Worm (Caenorhabditis elegans) whole organism, L2 larva: ENCODE data around the gene gst-41.
A peak's percentile ranks its signal among the peaks of the same experiment; 100 is the strongest.

ENCODE experiments used
- C34F6.9 ChIP-seq: fragments of 150-350 bp; optimal IDR thresholded peaks from 2 replicates; lab custom pipeline; 2014; ENCODE audit warnings: missing biosample characterization, missing genetic modification characterization
- F13H6.1 ChIP-seq: sonication (generic microtip); optimal IDR thresholded peaks from 2 replicates; lab custom pipeline; 2016; ENCODE audit warnings: missing genetic modification characterization, missing compliant biosample characterization
- R02D3.7 ChIP-seq: fragments of 150-350 bp; optimal IDR thresholded peaks from 2 replicates; lab custom pipeline; 2014; ENCODE audit warnings: missing biosample characterization, missing genetic modification characterization
- Y55F3AM.14 ChIP-seq: fragments of 200-800 bp; sonication (Bioruptor generic); optimal IDR thresholded peaks from 2 replicates; lab custom pipeline; 2018; ENCODE audit warnings: mild to moderate bottlenecking, missing genetic modification characterization, missing compliant biosample characterization
- ZK546.5 ChIP-seq: sonication (generic microtip); optimal IDR thresholded peaks from 2 replicates; lab custom pipeline; 2017; ENCODE audit warnings: missing biosample characterization, missing genetic modification characterization
- ama-1 ChIP-seq: fragments of 150-350 bp; optimal IDR thresholded peaks from 2 replicates; lab custom pipeline; 2018; ENCODE audit warnings: inconsistent platforms
- blmp-1 ChIP-seq: sonication (generic microtip); optimal IDR thresholded peaks from 2 replicates; lab custom pipeline; 2017; ENCODE audit warnings: missing genetic modification characterization, mild to moderate bottlenecking, missing compliant biosample characterization, antibody characterized with exemption, moderate library complexity; ENCODE audit not compliant: insufficient read depth
- ceh-82 ChIP-seq: fragments of 150-350 bp; optimal IDR thresholded peaks from 2 replicates; lab custom pipeline; 2014; ENCODE audit warnings: missing biosample characterization, missing genetic modification characterization
- crh-2 ChIP-seq: sonication (generic microtip); optimal IDR thresholded peaks from 2 replicates; lab custom pipeline; 2017; ENCODE audit warnings: missing biosample characterization, missing genetic modification characterization
- fos-1 ChIP-seq: fragments of 150-350 bp; optimal IDR thresholded peaks from 2 replicates; lab custom pipeline; 2014; ENCODE audit warnings: missing biosample characterization, missing genetic modification characterization
- gmeb-1 ChIP-seq: fragments of 150-350 bp; optimal IDR thresholded peaks from 2 replicates; lab custom pipeline; 2014; ENCODE audit warnings: missing biosample characterization, missing genetic modification characterization
- lin-11 ChIP-seq: fragments of 150-350 bp; sonication (generic microtip); optimal IDR thresholded peaks from 2 replicates; lab custom pipeline; 2014; ENCODE audit warnings: missing biosample characterization, missing genetic modification characterization, inconsistent platforms, mixed read lengths
- lin-13 ChIP-seq: fragments of 150-350 bp; optimal IDR thresholded peaks from 2 replicates; lab custom pipeline; 2014; ENCODE audit warnings: missing biosample characterization, missing genetic modification reagents, missing genetic modification characterization
- lin-39 ChIP-seq: fragments of 150-350 bp; optimal IDR thresholded peaks from 2 replicates; lab custom pipeline; 2014; ENCODE audit warnings: missing biosample characterization, missing genetic modification reagents, missing genetic modification characterization
- lsy-2 ChIP-seq, 2 experiments: fragments of 150-350 bp in 1 of 2; sonication (generic microtip) in 1 of 2; optimal IDR thresholded peaks; 2 replicates each; lab custom pipeline; 2014 to 2017; ENCODE audit warnings: missing biosample characterization in 2 of 2, missing genetic modification characterization in 2 of 2
- mab-5 ChIP-seq: fragments of 150-350 bp; optimal IDR thresholded peaks from 2 replicates; lab custom pipeline; 2014; ENCODE audit warnings: missing biosample characterization, missing genetic modification characterization
- mbf-1 ChIP-seq: sonication (generic microtip); optimal IDR thresholded peaks from 2 replicates; lab custom pipeline; 2017; ENCODE audit warnings: missing biosample characterization, missing genetic modification characterization
- mdl-1 ChIP-seq, 2 experiments: fragments of 150-350 bp in 1 of 2; sonication (generic microtip) in 1 of 2; optimal IDR thresholded peaks; 2 replicates each; lab custom pipeline; 2017; ENCODE audit warnings: missing biosample characterization in 2 of 2, missing genetic modification characterization in 2 of 2
- nhr-10 ChIP-seq: sonication (generic microtip); optimal IDR thresholded peaks from 2 replicates; lab custom pipeline; 2017; ENCODE audit warnings: missing biosample characterization, missing genetic modification characterization
- nhr-11 ChIP-seq: fragments of 150-350 bp; optimal IDR thresholded peaks from 2 replicates; lab custom pipeline; 2014; ENCODE audit warnings: missing biosample characterization, missing genetic modification characterization
- nhr-129 ChIP-seq: fragments of 150-350 bp; optimal IDR thresholded peaks from 2 replicates; lab custom pipeline; 2014; ENCODE audit warnings: missing biosample characterization, missing genetic modification characterization
- nhr-21 ChIP-seq: fragments of 150-350 bp; optimal IDR thresholded peaks from 2 replicates; lab custom pipeline; 2014; ENCODE audit warnings: missing biosample characterization, missing genetic modification characterization
- nhr-237 ChIP-seq: fragments of 150-350 bp; optimal IDR thresholded peaks from 2 replicates; lab custom pipeline; 2014; ENCODE audit warnings: missing biosample characterization, missing genetic modification characterization
- nhr-25 ChIP-seq: fragments of 150-350 bp; sonication (generic microtip); optimal IDR thresholded peaks from 3 replicates; lab custom pipeline; 2014; ENCODE audit warnings: missing biosample characterization, missing genetic modification characterization
- sem-4 ChIP-seq: fragments of 150-350 bp; optimal IDR thresholded peaks from 2 replicates; lab custom pipeline; 2014; ENCODE audit warnings: missing biosample characterization, missing genetic modification reagents, missing genetic modification characterization
- skn-1 ChIP-seq: sonication (generic microtip); optimal IDR thresholded peaks from 2 replicates; lab custom pipeline; 2017; ENCODE audit warnings: missing biosample characterization, missing genetic modification characterization
- sma-3 ChIP-seq: sonication (generic microtip); optimal IDR thresholded peaks from 2 replicates; lab custom pipeline; 2016; ENCODE audit warnings: missing genetic modification reagents, missing genetic modification characterization, missing compliant biosample characterization
- sma-9 ChIP-seq, 2 experiments: fragments of 150-350 bp in 1 of 2; sonication (generic microtip) in 1 of 2; optimal IDR thresholded peaks; 2 replicates each; lab custom pipeline; 2014 to 2016; ENCODE audit warnings: missing genetic modification characterization in 2 of 2, mild to moderate bottlenecking in 1 of 2, missing biosample characterization in 1 of 2, missing compliant biosample characterization in 1 of 2, missing genetic modification reagents in 1 of 2, moderate library complexity in 1 of 2
- unc-55 ChIP-seq: fragments of 150-350 bp; sonication (generic microtip); optimal IDR thresholded peaks from 3 replicates; lab custom pipeline; 2014; ENCODE audit warnings: missing biosample characterization, missing genetic modification reagents, missing genetic modification characterization
- zag-1 ChIP-seq: fragments of 150-350 bp; optimal IDR thresholded peaks from 2 replicates; lab custom pipeline; 2014; ENCODE audit warnings: missing biosample characterization, missing genetic modification characterization
- ztf-1 ChIP-seq: fragments of 200-800 bp; sonication (Bioruptor generic); conservative IDR thresholded peaks from 2 replicates; pipeline ENCODE4 v1.3.6; 2022; ENCODE audit warnings: missing genetic modification characterization, missing compliant biosample characterization
- ztf-4 ChIP-seq: fragments of 150-350 bp; optimal IDR thresholded peaks from 2 replicates; lab custom pipeline; 2014; ENCODE audit warnings: missing biosample characterization, missing genetic modification characterization

gst-41 gene

ce11 chrV:7436509-7436908 is 37.4 kb upstream of the gst-41 start:
- TF ChIP-seq lin-39 = no peak
- TF ChIP-seq mab-5 (tag; lab: Kevin White, UChicago) = no peak
- TF ChIP-seq nhr-237 (tag; lab: Kevin White, UChicago) = no peak
- no peak for TF ChIP-seq nhr-10 (tag; lab: Kevin White, UChicago)
- no peak for TF ChIP-seq ceh-82 (tag; lab: Kevin White, UChicago)
- TF ChIP-seq R02D3.7 (tag; lab: Kevin White, UChicago) = no peak
- no peak for TF ChIP-seq mbf-1 (tag; lab: Kevin White, UChicago)
- TF ChIP-seq Y55F3AM.14 (GFP tag; lab: Kevin White, UChicago) = no peak
- no peak for TF ChIP-seq blmp-1 (tag; lab: Kevin White, UChicago)
- no peak for TF ChIP-seq F13H6.1
- TF ChIP-seq lin-11 (tag; lab: Kevin White, UChicago) = no peak

- TF ChIP-seq ama-1 (lab: Kevin White, UChicago) (peak; percentile 87), crh-2 (no peak), R02D3.7 (tag; lab: Kevin White, UChicago) (no peak), sma-3 (GFP tag; lab: Kevin White, UChicago) (peak; percentile 20), nhr-21 (tag; lab: Kevin White, UChicago) (peak; percentile 30), blmp-1 (tag; lab: Kevin White, UChicago) (peak; percentile 38), gmeb-1 (tag; lab: Kevin White, UChicago) (no peak), nhr-25 (tag; lab: Kevin White, UChicago) (peak; percentile 59), sem-4 (tag; lab: Kevin White, UChicago) (peak; percentile 1), F13H6.1 (no peak), nhr-10 (tag; lab: Kevin White, UChicago) (no peak)
- TF ChIP-seq, all 48 proteins: peak for 6
Observed at ce11 chrV:7435376-7436204, 36.5 kb upstream of the gst-41 start, which contains the start of the genes ddo-2 and F25E5.8. Gene ddo-2, minus strand, starts transcription at chrV:7435705. Gene F25E5.8, plus strand, starts transcription at chrV:7435930.

- TF ChIP-seq sma-9 (GFP tag; optimal IDR thresholded peaks at IDR 0.05; lab: Kevin White, UChicago) (peak; percentile 95), sma-9 (tag; optimal IDR thresholded peaks at IDR 0.05; lab: Kevin White, UChicago) (no peak), nhr-129 (tag; lab: Kevin White, UChicago) (peak; percentile 48), gmeb-1 (tag; lab: Kevin White, UChicago) (peak; percentile 16), ztf-4 (tag; lab: Kevin White, UChicago) (peak; percentile 6), ztf-1 (no peak), lsy-2 (tag; optimal IDR thresholded peaks at IDR 0.05; lab: Kevin White, UChicago) (peak in 1 of 2 experiments; percentile 71), fos-1 (peak; percentile 49), zag-1 (peak; percentile 37), C34F6.9 (tag; lab: Kevin White, UChicago) (peak; percentile 76), ama-1 (lab: Kevin White, UChicago) (peak; percentile 88), ZK546.5 (tag; lab: Kevin White, UChicago) (no peak), mdl-1 (tag; optimal IDR thresholded peaks at IDR 0.05; lab: Kevin White, UChicago) (peak; percentile 87 to 88), skn-1 (tag; lab: Kevin White, UChicago) (peak; percentile 34), crh-2 (peak; percentile 78), lin-13 (GFP tag; lab: Kevin White, UChicago) (no peak), F13H6.1 (peak; percentile 64), ceh-82 (tag; lab: Kevin White, UChicago) (no peak), sem-4 (tag; lab: Kevin White, UChicago) (peak; percentile 46)
Observed at ce11 chrV:7434805-7435363, 35.8 kb upstream of the gst-41 start.

- TF ChIP-seq lin-39 = no peak
- TF ChIP-seq C34F6.9 (tag; lab: Kevin White, UChicago) = no peak
- TF ChIP-seq unc-55 = no peak
- peak; percentile 33 for TF ChIP-seq nhr-21 (tag; lab: Kevin White, UChicago)
- TF ChIP-seq crh-2 = no peak
- peak; percentile 10 for TF ChIP-seq nhr-129 (tag; lab: Kevin White, UChicago)
- peak; percentile 45 for TF ChIP-seq ztf-4 (tag; lab: Kevin White, UChicago)
- no peak for TF ChIP-seq nhr-11 (tag; lab: Kevin White, UChicago)
- TF ChIP-seq ceh-82 (tag; lab: Kevin White, UChicago) = no peak
- TF ChIP-seq mdl-1 (tag; optimal IDR thresholded peaks at IDR 0.05; lab: Kevin White, UChicago) = no peak
- TF ChIP-seq ama-1 (lab: Kevin White, UChicago) = peak; percentile 82
- no peak for TF ChIP-seq zag-1
Observed at ce11 chrV:7432441-7433146, 33.5 kb upstream of the gst-41 start.
